Worm (Caenorhabditis elegans) whole organism, early embryonic: ENCODE results near the gene spe-41.

ENCODE experiments used
- ama-1 ChIP-seq: fragments of 150-350 bp; optimal IDR thresholded peaks from 2 replicates; lab custom pipeline; 2014
- ceh-13 ChIP-seq: fragments of 200-800 bp; sonication (Bioruptor generic); optimal IDR thresholded peaks from 2 replicates; lab custom pipeline; 2018; ENCODE audit warnings: mild to moderate bottlenecking, missing genetic modification characterization, missing compliant biosample characterization
- tbx-11 ChIP-seq: fragments of 200-800 bp; sonication (Bioruptor generic); IDR thresholded peaks from 2 replicates; pipeline ENCODE4 v1.3.6; 2022; ENCODE audit warnings: missing genetic modification characterization, missing compliant biosample characterization
- tra-4 ChIP-seq: sonication (generic microtip); optimal IDR thresholded peaks from 2 replicates; lab custom pipeline; 2017; ENCODE audit warnings: missing genetic modification characterization, missing compliant biosample characterization

DNA sequence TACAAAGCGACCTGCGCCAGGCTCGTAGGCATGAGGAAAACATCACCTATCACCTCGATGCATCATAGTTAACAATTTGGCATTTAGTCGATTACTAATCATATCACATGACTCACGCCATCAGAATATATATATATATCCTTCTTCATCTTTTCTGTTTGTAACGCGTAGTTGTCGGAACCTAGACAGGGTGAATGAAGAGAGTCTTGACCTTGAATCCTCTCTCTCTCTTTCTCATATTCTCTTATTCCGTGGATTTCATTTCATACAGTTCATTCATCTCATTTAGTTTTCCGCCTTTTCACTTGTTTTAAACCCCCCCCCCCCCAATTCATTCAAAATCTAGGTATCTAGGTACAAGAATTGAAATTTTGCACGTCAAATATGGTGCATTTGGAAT lies 36.2 kb upstream of the spe-41 start:
- TF ChIP-seq ama-1 (lab: Kevin White, UChicago), result no peak
- TF ChIP-seq ceh-13, result no peak
- no peak for TF ChIP-seq tra-4 (tag; lab: Kevin White, UChicago)
- TF ChIP-seq tbx-11 (GFP tag; lab: Robert Waterston, UW), result no peak
